Worm (Caenorhabditis elegans) whole organism, L4/young adult: ENCODE measurements around the gene C25B8.8.

Experiments used
- W03F9.2 ChIP-seq: fragments of 150-350 bp; optimal IDR thresholded peaks from 2 replicates; lab custom pipeline; 2014; ENCODE audit warnings: missing biosample characterization, missing genetic modification characterization
- dao-5 ChIP-seq: sonication (generic microtip); optimal IDR thresholded peaks from 2 replicates; lab custom pipeline; 2016; ENCODE audit warnings: missing genotype, missing genetic modification characterization, moderate library complexity, missing compliant biosample characterization
- him-1 ChIP-seq: sonication (generic microtip); optimal IDR thresholded peaks from 2 replicates; lab custom pipeline; 2016; ENCODE audit warnings: missing genotype, missing genetic modification reagents, missing genetic modification characterization, missing compliant biosample characterization

Gene C25B8.8

DNA sequence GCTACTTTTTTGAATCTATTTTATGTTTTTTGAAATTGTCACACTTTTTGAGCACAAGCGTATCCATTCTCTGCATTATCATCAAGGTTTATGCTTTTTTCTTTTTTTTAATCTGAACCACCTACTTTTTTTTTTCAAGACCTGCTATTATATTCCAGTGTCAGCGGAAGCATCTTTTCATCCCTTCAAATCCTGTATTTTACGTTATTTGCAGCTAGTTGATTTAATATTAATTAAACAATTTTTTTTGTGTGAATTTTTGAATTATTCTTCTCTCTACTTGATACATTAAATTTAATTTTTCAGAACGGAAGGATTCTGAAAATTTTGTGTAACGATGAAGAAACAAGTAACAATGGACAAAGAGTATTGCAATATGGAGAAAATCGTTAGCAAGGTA is at the start of gene C25B8.8:
Gene C25B8.8, plus strand, starts transcription at position 301 of the 400 bp plus-strand sequence.
- TF ChIP-seq W03F9.2 (tag; lab: Kevin White, UChicago) (no peak), dao-5 (tag; lab: Kevin White, UChicago) (no peak), him-1 (tag; lab: Kevin White, UChicago) (no peak)

DNA sequence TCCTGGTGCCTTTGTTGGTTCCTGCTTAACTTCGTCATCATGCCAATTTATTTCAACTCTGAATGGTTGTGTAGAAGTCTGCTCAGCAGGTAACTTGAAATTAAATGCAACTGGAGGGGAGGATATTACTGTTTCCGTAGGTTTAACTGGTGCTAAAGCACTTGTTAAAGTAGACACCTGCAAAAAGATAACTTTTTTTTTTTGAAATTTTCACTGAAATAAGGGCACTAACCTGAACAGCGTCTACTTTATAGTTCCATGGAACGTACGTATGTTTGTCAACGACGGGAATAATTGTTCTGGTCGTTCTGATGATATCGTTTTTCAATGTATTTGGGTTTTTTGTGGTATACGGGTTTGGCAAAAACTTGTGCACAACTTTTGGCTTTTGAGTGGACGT is 49.3 kb upstream of the C25B8.8 start:
- TF ChIP-seq W03F9.2 (tag; lab: Kevin White, UChicago) = no peak
- no peak for TF ChIP-seq dao-5 (tag; lab: Kevin White, UChicago)
- no peak for TF ChIP-seq him-1 (tag; lab: Kevin White, UChicago)

DNA sequence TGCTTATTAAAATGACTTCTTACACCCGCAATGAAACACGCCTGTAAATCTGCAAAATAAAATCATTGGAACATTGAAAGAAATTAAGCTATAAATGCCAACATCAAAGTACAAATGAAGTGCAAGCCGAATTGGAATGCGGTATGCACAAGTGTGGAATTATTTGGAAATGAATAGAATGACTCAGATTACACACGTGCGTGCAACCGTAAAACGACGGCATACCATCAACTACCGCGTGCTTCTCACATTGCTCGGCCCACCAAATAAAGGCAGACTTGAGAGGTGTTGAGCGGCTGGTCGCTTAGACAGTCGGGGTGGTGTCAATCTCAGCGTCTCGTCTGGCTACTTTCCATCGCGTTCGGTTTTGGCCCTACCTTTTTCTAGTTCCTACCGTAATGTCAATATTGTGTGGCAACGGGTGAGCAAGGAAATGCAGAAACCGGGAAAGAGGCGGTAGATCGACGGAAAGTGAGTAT is 47.4 kb upstream of the C25B8.8 start, which contains the start of gene aaim-1:
Gene aaim-1, minus strand, starts transcription at position 51 of the 479 bp plus-strand sequence.
- TF ChIP-seq W03F9.2 (tag; lab: Kevin White, UChicago) (no peak), dao-5 (tag; lab: Kevin White, UChicago) (no peak), him-1 (tag; lab: Kevin White, UChicago) (no peak)

DNA sequence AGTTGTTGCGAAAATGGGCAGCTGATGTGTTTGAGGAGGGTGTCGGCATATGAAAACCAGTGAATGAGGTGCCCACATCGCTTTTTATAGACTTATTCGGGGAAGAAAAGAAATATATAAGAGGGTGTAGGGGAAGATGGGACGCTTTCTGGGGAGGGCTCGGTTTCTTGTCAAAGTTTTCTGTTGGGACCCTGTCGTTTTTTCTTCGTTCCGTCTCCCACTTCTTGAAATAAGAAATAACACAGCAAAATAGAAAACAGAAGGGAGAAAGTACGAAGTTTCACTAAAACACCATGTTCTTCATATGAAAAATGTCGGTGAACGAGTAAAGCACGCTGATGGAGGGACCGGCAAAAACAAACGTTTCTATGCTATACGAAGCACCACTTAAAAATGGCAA is 40.2 kb upstream of the C25B8.8 start, which contains the start of gene dop-3:
Gene dop-3, minus strand, starts transcription at position 101 of the 400 bp plus-strand sequence.
- TF ChIP-seq him-1 (tag; lab: Kevin White, UChicago) (no peak), dao-5 (tag; lab: Kevin White, UChicago) (no peak), W03F9.2 (tag; lab: Kevin White, UChicago) (no peak)

DNA sequence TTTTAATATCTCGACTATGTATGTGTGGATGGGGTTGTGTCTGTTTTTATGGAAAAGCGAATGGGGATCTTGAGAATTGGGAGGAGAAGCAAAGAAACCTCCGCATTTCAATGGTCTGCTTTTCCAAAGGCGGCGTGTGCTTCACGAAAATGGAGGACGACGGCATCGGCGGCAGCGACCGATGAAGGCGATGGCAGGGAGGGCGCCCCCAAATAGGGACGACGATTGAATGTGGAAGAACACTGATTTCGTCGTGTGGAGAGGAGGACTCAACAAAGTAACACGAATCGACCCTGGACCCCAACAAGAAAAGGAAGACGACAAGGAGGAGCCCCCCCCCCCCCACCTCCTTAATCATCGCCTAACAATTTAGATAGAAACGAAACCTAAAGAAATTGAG is 36.8 kb upstream of the C25B8.8 start:
- TF ChIP-seq dao-5 (tag; lab: Kevin White, UChicago) = no peak
- TF ChIP-seq W03F9.2 (tag; lab: Kevin White, UChicago) = no peak
- no peak for TF ChIP-seq him-1 (tag; lab: Kevin White, UChicago)

DNA sequence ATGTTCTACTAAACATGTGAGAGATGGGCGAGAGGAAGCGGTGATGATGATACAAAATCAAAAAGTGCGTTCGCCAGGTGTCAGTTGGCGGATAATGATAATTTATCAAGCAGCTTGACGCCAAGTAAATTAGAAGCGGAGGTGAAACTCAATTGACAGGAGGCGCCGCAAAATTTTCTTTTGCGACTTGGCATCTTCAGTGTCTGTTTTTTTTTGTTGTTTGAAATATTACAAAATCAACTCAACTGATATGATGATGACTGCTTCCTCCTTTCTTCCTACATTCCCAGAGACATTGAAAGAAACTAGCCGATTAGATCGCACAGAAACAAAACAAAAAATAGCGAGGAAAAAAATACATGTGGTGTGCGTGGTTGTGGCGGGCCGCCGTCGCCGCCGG is 33.8 kb upstream of the C25B8.8 start:
- TF ChIP-seq him-1 (tag; lab: Kevin White, UChicago) (no peak), dao-5 (tag; lab: Kevin White, UChicago) (no peak), W03F9.2 (tag; lab: Kevin White, UChicago) (no peak)

DNA sequence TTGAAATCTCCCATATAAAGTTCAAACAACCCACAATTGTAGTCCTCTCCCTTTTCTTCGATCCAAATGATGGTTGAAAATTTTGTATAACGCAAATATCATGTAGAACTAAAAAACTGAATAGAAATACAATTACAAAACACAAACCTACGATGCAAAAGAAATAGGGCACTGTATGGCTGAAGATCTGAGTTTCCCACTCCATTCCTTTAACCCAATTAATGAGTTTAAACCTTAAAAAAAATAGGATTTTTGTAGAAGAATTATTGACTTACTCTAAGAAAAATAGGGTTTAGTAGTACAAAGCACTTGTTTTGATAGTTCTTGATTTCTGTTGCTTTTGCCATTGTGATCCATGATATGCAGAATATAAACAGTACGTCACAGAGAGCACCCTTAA is 26.4 kb upstream of the C25B8.8 start:
- TF ChIP-seq dao-5 (tag; lab: Kevin White, UChicago) = no peak
- TF ChIP-seq him-1 (tag; lab: Kevin White, UChicago) = no peak
- TF ChIP-seq W03F9.2 (tag; lab: Kevin White, UChicago) = no peak

DNA sequence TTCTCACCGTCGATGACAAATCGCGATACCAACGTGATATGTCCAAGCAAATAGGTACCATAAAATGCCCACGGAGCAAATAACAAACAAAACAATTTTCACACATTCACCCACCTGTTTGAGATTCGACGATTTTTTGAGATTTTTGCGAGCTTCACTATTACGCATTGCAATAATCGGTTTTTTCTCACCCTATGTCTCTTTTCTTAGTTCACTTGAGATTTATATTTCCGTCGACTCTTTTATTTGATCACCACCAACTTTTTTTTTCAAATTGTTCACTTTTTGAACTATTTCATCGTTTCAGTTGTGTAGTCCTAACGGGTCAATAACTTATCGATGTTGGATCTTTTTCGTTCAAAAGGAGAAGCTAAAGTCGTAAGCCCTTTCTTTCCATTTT is 21.3 kb upstream of the C25B8.8 start, which contains the start of gene fbxl-4:
Gene fbxl-4, plus strand, starts transcription at position 301 of the 400 bp plus-strand sequence.
- TF ChIP-seq him-1 (tag; lab: Kevin White, UChicago) (no peak), W03F9.2 (tag; lab: Kevin White, UChicago) (no peak), dao-5 (tag; lab: Kevin White, UChicago) (no peak)

DNA sequence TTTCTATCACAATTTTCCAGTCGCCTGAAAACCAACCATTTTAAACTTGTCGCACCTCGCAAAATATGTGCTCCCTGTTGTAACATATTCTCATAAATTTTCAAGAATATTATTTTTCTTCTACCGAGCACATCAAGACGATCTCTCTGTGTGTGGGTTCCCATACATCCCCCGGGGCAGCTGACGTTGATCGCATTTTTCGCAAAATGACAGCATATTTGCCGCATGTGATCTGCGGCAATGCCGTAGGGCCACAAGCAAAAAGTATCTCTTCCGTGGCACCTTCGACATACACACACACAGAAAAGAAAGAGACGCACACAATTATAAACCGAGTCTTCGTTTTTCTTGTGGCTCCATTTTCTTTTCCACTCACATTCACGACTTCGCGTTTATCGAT is 18.1 kb upstream of the C25B8.8 start:
- TF ChIP-seq W03F9.2 (tag; lab: Kevin White, UChicago) = no peak
- TF ChIP-seq dao-5 (tag; lab: Kevin White, UChicago) = no peak
- TF ChIP-seq him-1 (tag; lab: Kevin White, UChicago) = no peak

DNA sequence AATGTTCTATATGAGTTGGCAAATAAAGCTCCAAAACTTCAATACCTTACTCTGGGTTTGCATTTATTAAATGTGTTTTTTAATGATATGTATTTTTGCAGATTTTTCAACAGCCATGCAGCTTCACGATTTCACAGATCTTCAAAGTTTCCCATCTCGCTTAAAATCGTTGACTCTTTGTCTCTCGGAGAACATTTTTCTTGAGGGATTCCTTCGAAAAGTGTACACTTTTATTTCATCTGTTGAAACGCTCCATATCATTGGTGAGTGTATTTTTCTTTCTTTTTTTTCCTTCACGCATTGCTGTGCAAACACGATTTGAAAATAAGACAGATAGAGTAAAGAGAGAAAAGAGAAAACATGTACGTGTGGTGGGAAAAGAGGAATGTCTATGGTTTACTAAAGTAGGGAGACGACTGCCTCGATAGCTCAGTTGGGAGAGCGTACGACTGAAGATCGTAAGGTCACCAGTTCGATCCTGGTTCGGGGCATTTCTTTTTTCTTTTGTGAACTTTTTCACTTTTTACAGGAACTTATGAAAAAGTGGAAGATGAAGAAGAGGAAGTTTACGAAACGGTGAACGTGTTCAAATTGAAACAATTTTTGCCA is 16.5 kb upstream of the C25B8.8 start:
- peak; percentile 63 for TF ChIP-seq him-1 (tag; lab: Kevin White, UChicago)
- TF ChIP-seq dao-5 (tag; lab: Kevin White, UChicago) = peak; percentile 77
- peak; percentile 75 for TF ChIP-seq W03F9.2 (tag; lab: Kevin White, UChicago)

DNA sequence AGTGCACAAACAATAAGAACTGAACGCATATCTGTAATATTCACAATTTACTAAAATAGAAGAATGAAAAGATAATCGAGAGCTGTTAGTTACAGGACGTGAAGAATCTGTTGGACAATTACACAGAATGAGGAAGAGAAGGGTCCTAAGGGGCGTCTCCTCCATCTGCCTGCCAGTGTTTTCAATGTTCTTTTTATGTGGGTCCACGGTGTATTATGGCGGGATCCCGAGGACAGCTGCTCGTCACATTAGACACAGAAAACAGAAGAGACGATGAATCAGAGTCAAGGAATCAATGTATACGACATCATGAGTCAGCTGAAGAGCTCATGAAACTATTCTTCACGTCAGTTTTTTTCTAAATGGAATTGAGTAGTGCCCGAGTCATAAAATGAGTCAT is 12.7 kb upstream of the C25B8.8 start, which contains the start of gene ttr-6:
Gene ttr-6, minus strand, starts transcription at position 33 of the 400 bp plus-strand sequence.
- TF ChIP-seq dao-5 (tag; lab: Kevin White, UChicago) (no peak), W03F9.2 (tag; lab: Kevin White, UChicago) (no peak), him-1 (tag; lab: Kevin White, UChicago) (no peak)

DNA sequence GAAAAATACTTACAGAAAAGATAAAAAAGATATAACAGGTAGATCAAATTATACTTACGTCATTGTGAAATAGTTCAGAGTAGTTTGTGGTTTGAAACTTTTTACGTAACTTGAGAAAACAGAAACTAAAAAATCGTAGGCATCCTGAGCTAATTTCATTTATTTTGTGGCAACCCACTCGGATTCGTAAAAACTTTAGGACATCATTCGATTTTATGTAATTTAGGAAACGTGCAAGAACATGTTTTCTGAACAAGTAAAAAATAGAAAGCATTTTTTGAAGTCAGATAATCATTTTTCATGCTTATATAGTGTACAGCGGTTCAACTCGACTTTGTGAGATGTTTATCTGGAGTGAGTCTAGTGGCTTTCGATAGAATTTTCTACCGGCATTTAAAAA is 11.1 kb upstream of the C25B8.8 start, which contains the start of gene hic-1:
Gene hic-1, minus strand, starts transcription at position 101 of the 400 bp plus-strand sequence.
- TF ChIP-seq dao-5 (tag; lab: Kevin White, UChicago) (no peak), him-1 (tag; lab: Kevin White, UChicago) (no peak), W03F9.2 (tag; lab: Kevin White, UChicago) (no peak)

DNA sequence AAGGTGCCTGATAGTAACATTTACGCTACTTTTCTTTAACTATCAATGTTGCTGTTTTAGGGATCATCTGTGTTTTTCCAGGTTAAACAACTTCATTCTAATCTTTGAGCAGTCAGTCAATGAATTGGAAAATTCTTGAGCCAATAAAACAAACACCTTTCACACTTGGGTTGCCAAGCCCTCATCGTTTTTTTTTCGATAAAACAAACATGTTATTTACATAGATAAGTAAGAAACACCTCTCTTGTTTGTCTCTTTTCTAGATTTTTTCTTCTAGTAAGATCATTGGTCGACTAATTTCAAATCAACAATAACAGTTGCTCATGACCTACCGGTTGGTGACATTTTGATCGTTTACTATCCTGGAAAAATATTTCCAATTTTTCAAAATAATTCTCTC is 7.8 kb upstream of the C25B8.8 start:
- TF ChIP-seq dao-5 (tag; lab: Kevin White, UChicago) (no peak), W03F9.2 (tag; lab: Kevin White, UChicago) (no peak), him-1 (tag; lab: Kevin White, UChicago) (no peak)

DNA sequence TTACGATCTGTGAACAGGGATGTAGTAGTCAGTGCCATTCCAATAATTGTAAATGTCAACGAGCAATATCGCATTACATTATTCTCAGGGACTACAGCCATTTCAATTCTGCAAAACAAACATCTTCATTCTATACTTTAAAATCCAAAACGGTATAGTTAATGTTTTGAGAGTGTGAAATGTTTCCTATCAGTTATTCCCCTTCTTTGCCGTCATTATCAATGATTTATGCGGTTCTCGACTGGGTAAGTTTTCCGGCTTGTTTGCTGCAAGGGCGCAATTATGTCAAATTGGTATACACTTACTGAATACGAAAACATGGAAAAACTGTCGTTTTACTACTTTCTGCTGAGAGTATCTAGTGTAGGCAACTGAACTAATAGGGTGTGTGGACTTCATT is 6.7 kb upstream of the C25B8.8 start, which contains the start of gene F23G4.1:
Gene F23G4.1, minus strand, starts transcription at position 101 of the 400 bp plus-strand sequence.
- TF ChIP-seq dao-5 (tag; lab: Kevin White, UChicago) = no peak
- TF ChIP-seq W03F9.2 (tag; lab: Kevin White, UChicago) = no peak
- no peak for TF ChIP-seq him-1 (tag; lab: Kevin White, UChicago)
